Fruit fly (Drosophila melanogaster) whole organism, prepupa: ENCODE data around the gene CG16952.

ENCODE experiments used
- Blimp-1 ChIP-seq: fragments of 200-800 bp; sonication (Bioruptor generic); optimal IDR thresholded peaks from 3 replicates; lab custom pipeline; 2017; ENCODE audit warnings: missing biosample characterization, missing genetic modification characterization, mild to moderate bottlenecking, moderate library complexity, missing genetic modification reagents
- CG10669 ChIP-seq: fragments of 200-800 bp; sonication (Bioruptor generic); optimal IDR thresholded peaks from 3 replicates; lab custom pipeline; 2018; ENCODE audit warnings: missing biosample characterization, mild to moderate bottlenecking, missing genetic modification characterization, moderate library complexity
- CG11294 ChIP-seq: fragments of 200-800 bp; sonication (Bioruptor generic); IDR thresholded peaks from 2 replicates; pipeline ENCODE4 v1.3.6; 2022; ENCODE audit warnings: missing biosample characterization, missing genetic modification characterization
- CG11762 ChIP-seq: fragments of 200-800 bp; sonication (Bioruptor generic); optimal IDR thresholded peaks from 3 replicates; lab custom pipeline; 2016; ENCODE audit warnings: missing biosample characterization, missing genetic modification characterization; ENCODE audit not compliant: insufficient read depth
- CG15336 ChIP-seq: fragments of 200-800 bp; sonication (Bioruptor generic); IDR thresholded peaks from 2 replicates; pipeline ENCODE4 v1.3.6; 2022; ENCODE audit warnings: missing biosample characterization, missing genetic modification characterization
- CG1621 ChIP-seq: fragments of 200-800 bp; sonication (Bioruptor generic); optimal IDR thresholded peaks from 3 replicates; lab custom pipeline; 2018; ENCODE audit warnings: missing biosample characterization, mild to moderate bottlenecking, missing genetic modification characterization
- CG31627 ChIP-seq: fragments of 200-800 bp; sonication (Bioruptor generic); optimal IDR thresholded peaks from 3 replicates; lab custom pipeline; 2016; ENCODE audit warnings: missing biosample characterization, missing genetic modification characterization
- CG34406 ChIP-seq: fragments of 200-800 bp; sonication (Bioruptor generic); optimal IDR thresholded peaks from 3 replicates; lab custom pipeline; 2016; ENCODE audit warnings: missing biosample characterization, missing genetic modification characterization
- CG3919 ChIP-seq: fragments of 200-800 bp; sonication (Bioruptor generic); optimal IDR thresholded peaks from 3 replicates; lab custom pipeline; 2016; ENCODE audit warnings: missing biosample characterization, missing genetic modification characterization
- CG4318 ChIP-seq: fragments of 200-800 bp; sonication (Bioruptor generic); optimal IDR thresholded peaks from 3 replicates; lab custom pipeline; 2017; ENCODE audit warnings: missing biosample characterization, mild to moderate bottlenecking, missing genetic modification characterization
- CG6163 ChIP-seq: fragments of 200-800 bp; sonication (Bioruptor generic); IDR thresholded peaks from 3 replicates; pipeline ENCODE4 v1.3.6; 2022; ENCODE audit warnings: missing biosample characterization, missing genetic modification characterization
- CG6276 ChIP-seq: fragments of 200-800 bp; sonication (Bioruptor generic); optimal IDR thresholded peaks from 2 replicates; lab custom pipeline; 2017; ENCODE audit warnings: missing biosample characterization, mild to moderate bottlenecking, missing genetic modification characterization
- CG6792 ChIP-seq: fragments of 200-800 bp; sonication (Bioruptor generic); optimal IDR thresholded peaks from 3 replicates; lab custom pipeline; 2016; ENCODE audit warnings: missing biosample characterization, missing genetic modification characterization
- CG6808 ChIP-seq: fragments of 200-800 bp; sonication (Bioruptor generic); optimal IDR thresholded peaks from 3 replicates; lab custom pipeline; 2017; ENCODE audit warnings: missing biosample characterization, missing genetic modification characterization, mild to moderate bottlenecking, moderate library complexity, missing genetic modification reagents
- CG8119 ChIP-seq: fragments of 200-800 bp; sonication (Bioruptor generic); IDR thresholded peaks from 3 replicates; pipeline ENCODE4 v1.3.6; 2022; ENCODE audit warnings: missing biosample characterization, missing genetic modification characterization
- CG8319 ChIP-seq: fragments of 200-800 bp; sonication (Bioruptor generic); optimal IDR thresholded peaks from 3 replicates; lab custom pipeline; 2016; ENCODE audit warnings: missing biosample characterization, missing genetic modification characterization
- CG8632 ChIP-seq: fragments of 200-800 bp; sonication (Bioruptor generic); optimal IDR thresholded peaks from 3 replicates; lab custom pipeline; 2016; ENCODE audit warnings: missing biosample characterization, missing genetic modification characterization
- Eip78C ChIP-seq: fragments of 200-800 bp; sonication (Bioruptor generic); peaks from one replicate; lab custom pipeline; 2016; ENCODE audit warnings: missing biosample characterization, missing genetic modification characterization
- Eip93F ChIP-seq: fragments of 200-800 bp; sonication (Bioruptor generic); optimal IDR thresholded peaks from 2 replicates; lab custom pipeline; 2016; ENCODE audit warnings: missing biosample characterization, mild to moderate bottlenecking, missing genetic modification characterization
- Ets21C ChIP-seq: fragments of 200-800 bp; sonication (Bioruptor generic); optimal IDR thresholded peaks from 3 replicates; lab custom pipeline; 2016; ENCODE audit warnings: missing biosample characterization, missing genetic modification characterization
- Ets96B ChIP-seq: fragments of 200-800 bp; optimal IDR thresholded peaks from 2 replicates; lab custom pipeline; 2019; ENCODE audit warnings: missing biosample characterization, mild to moderate bottlenecking, missing genetic modification characterization, moderate library complexity
- Hr39 ChIP-seq: fragments of 200-800 bp; sonication (Bioruptor generic); optimal IDR thresholded peaks from 2 replicates; lab custom pipeline; 2016; ENCODE audit warnings: missing biosample characterization, missing genetic modification characterization
- Hr4 ChIP-seq: fragments of 200-800 bp; sonication (Bioruptor generic); optimal IDR thresholded peaks from 3 replicates; lab custom pipeline; 2016; ENCODE audit warnings: missing biosample characterization, missing genetic modification characterization
- Lpt ChIP-seq: fragments of 200-800 bp; sonication (Bioruptor generic); optimal IDR thresholded peaks from 3 replicates; lab custom pipeline; 2016; ENCODE audit warnings: missing biosample characterization, missing genetic modification characterization
- Met ChIP-seq: fragments of 200-800 bp; sonication (Bioruptor generic); optimal IDR thresholded peaks from 3 replicates; lab custom pipeline; 2016; ENCODE audit warnings: missing biosample characterization, missing genetic modification characterization
- Smox ChIP-seq: fragments of 200-800 bp; sonication (Bioruptor generic); optimal IDR thresholded peaks from 3 replicates; lab custom pipeline; 2016; ENCODE audit warnings: missing biosample characterization, missing genetic modification characterization
- Sox102F ChIP-seq: fragments of 200-800 bp; sonication (Bioruptor generic); optimal IDR thresholded peaks from 2 replicates; lab custom pipeline; 2016; ENCODE audit warnings: missing biosample characterization, mild to moderate bottlenecking, missing genetic modification characterization
- Sox14 ChIP-seq: fragments of 200-800 bp; sonication (Bioruptor generic); optimal IDR thresholded peaks from 3 replicates; lab custom pipeline; 2016; ENCODE audit warnings: missing biosample characterization, missing genetic modification characterization
- Sox15 ChIP-seq: fragments of 200-800 bp; sonication (Bioruptor generic); optimal IDR thresholded peaks from 3 replicates; lab custom pipeline; 2016; ENCODE audit warnings: missing biosample characterization, missing genetic modification characterization
- acj6 ChIP-seq: fragments of 200-800 bp; sonication (Bioruptor generic); optimal IDR thresholded peaks from 3 replicates; lab custom pipeline; 2016; ENCODE audit warnings: missing biosample characterization, missing genetic modification characterization
- dsx ChIP-seq: fragments of 200-800 bp; optimal IDR thresholded peaks from 3 replicates; lab custom pipeline; 2019; ENCODE audit warnings: missing biosample characterization, mild to moderate bottlenecking, missing genetic modification characterization, moderate library complexity; ENCODE audit not compliant: poor library complexity, severe bottlenecking
- eg ChIP-seq: fragments of 200-800 bp; sonication (Bioruptor generic); IDR thresholded peaks from 3 replicates; pipeline ENCODE4 v1.3.6; 2022; ENCODE audit warnings: missing biosample characterization, missing genetic modification characterization
- fd59A ChIP-seq: fragments of 200-800 bp; sonication (Bioruptor generic); optimal IDR thresholded peaks from 2 replicates; lab custom pipeline; 2017; ENCODE audit warnings: missing biosample characterization, mild to moderate bottlenecking, missing genetic modification characterization, missing genetic modification reagents
- fd85E ChIP-seq: fragments of 200-800 bp; sonication (Bioruptor generic); optimal IDR thresholded peaks from 3 replicates; lab custom pipeline; 2016; ENCODE audit warnings: missing biosample characterization, missing genetic modification characterization
- fkh ChIP-seq: fragments of 200-800 bp; sonication (Bioruptor generic); optimal IDR thresholded peaks from 3 replicates; lab custom pipeline; 2017; ENCODE audit warnings: missing biosample characterization, mild to moderate bottlenecking, missing genetic modification characterization, moderate library complexity
- pdm3 ChIP-seq: fragments of 200-800 bp; sonication (Bioruptor generic); optimal IDR thresholded peaks from 3 replicates; lab custom pipeline; 2016; ENCODE audit warnings: missing biosample characterization, missing genetic modification characterization
- salr ChIP-seq, 2 experiments: fragments of 200-800 bp; sonication (Bioruptor generic); optimal IDR thresholded peaks; 3 replicates each; lab custom pipeline; 2016 to 2018; ENCODE audit warnings: missing biosample characterization in 2 of 2, missing genetic modification characterization in 2 of 2, mild to moderate bottlenecking in 1 of 2
- spab ChIP-seq: fragments of 200-800 bp; sonication (Bioruptor generic); optimal IDR thresholded peaks from 2 replicates; lab custom pipeline; 2017; ENCODE audit warnings: missing biosample characterization, mild to moderate bottlenecking, missing genetic modification characterization, missing genetic modification reagents
- ss ChIP-seq, 2 experiments: fragments of 200-800 bp; sonication (Bioruptor generic); optimal IDR thresholded peaks; 2 replicates in 1 of 2; 3 replicates in 1 of 2; lab custom pipeline; 2017 to 2018; ENCODE audit warnings: mild to moderate bottlenecking in 2 of 2, missing biosample characterization in 2 of 2, missing genetic modification characterization in 2 of 2, moderate library complexity in 1 of 2
- svp ChIP-seq: fragments of 200-800 bp; sonication (Bioruptor generic); peaks from one replicate; lab custom pipeline; 2016; ENCODE audit warnings: missing biosample characterization, missing genetic modification characterization

The CG16952 gene

DNA sequence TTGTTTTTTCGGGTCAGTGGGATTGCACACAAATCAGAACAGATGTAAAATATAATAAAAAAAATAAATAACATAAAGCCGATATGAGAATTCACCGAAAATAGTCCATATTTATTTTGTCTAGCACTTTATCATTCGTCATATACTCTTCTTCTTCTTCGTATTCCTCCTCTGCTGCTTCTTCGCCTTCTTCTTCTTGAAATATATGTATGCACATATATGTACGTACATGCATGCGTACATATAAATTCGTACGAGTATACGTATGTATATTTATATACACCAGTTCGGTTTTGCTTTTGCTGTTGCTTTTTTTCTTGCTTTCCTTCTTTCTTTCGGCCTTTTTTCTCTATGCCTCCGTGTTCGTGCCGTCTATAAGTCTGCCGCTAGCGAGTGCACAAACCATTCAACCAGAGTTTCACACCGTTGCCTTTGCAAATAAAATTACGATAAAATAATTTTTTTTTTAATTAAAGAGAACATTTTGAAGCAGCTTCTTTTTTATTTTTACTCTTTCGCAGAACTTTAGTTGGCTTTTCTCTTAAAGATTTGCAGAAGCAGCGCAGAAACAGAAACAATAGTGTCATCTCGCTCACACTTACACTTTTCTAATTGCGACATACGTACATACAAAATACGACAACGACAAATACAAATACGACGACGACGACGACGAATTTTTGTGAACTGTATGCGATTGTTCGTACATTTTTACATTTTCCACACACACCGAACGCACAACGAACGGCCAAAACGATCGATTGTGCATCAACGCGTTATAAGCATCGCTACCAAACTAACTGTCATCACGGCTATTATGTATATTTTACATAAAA is 16.6 kb downstream of the CG16952 start (continued):
- no peak for TF ChIP-seq pdm3 (GFP tag; lab: Kevin White, UChicago)
- TF ChIP-seq CG6808 (GFP tag; lab: Kevin White, UChicago) = peak; percentile 94
- TF ChIP-seq CG15336 (GFP tag; lab: Robert Waterston, UW) = peak; percentile 91
- no peak for TF ChIP-seq Sox14
- peak; percentile 87 for TF ChIP-seq spab
- peak in 1 of 2 experiments; percentile 81 for TF ChIP-seq salr (GFP tag; optimal IDR thresholded peaks at IDR 0.05; lab: Kevin White, UChicago)
- TF ChIP-seq CG3919 (GFP tag; lab: Kevin White, UChicago) = no peak
- no peak for TF ChIP-seq Sox102F (GFP tag; lab: Kevin White, UChicago)
- TF ChIP-seq CG6792 (GFP tag; lab: Kevin White, UChicago) = peak; percentile 39
- no peak for TF ChIP-seq CG4318
- peak; percentile 87 for TF ChIP-seq fkh (GFP tag; lab: Kevin White, UChicago)
- no peak for TF ChIP-seq Sox15 (GFP tag; lab: Kevin White, UChicago)
- TF ChIP-seq CG31627 (GFP tag; lab: Kevin White, UChicago) = no peak
- peak; percentile 75 for TF ChIP-seq CG8632 (GFP tag; lab: Kevin White, UChicago)
- peak; percentile 92 for TF ChIP-seq Ets96B (tag; lab: Kevin White, UChicago)
- TF ChIP-seq Hr4 = no peak
- peak; percentile 97 to 98 for TF ChIP-seq ss (GFP tag; optimal IDR thresholded peaks at IDR 0.05; lab: Kevin White, UChicago)
- peak; percentile 92 for TF ChIP-seq CG8119 (GFP tag; lab: Robert Waterston, UW)
- TF ChIP-seq CG8319 (GFP tag; lab: Kevin White, UChicago) = no peak

DNA sequence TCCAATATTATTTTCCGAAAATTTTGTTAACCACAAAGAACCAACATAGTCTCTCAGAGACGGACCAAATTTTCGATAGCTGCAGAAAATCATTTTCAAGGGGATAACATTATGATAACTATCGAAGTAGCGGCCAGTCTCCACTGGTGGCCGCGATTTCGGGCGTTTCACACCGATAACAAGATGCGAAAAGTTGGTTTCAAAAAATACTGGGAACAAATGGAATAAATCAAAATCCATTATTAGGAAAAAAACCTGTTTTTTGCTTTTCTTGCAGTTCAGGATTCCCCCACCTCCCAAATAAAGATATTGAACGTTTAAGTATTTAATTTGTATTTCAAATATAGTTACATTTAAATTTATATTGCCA is 17.2 kb downstream of the CG16952 start, which contains the start of gene tay:
Gene tay (minus strand): TSS at position 65 of the 370 bp plus-strand sequence.
- TF ChIP-seq CG31627 (GFP tag; lab: Kevin White, UChicago) (peak; percentile 0), pdm3 (GFP tag; lab: Kevin White, UChicago) (no peak), CG1621 (tag; lab: Kevin White, UChicago) (no peak), fd85E (GFP tag; lab: Kevin White, UChicago) (no peak), Eip93F (no peak), salr (GFP tag; optimal IDR thresholded peaks at IDR 0.05; lab: Kevin White, UChicago) (no peak), CG6792 (GFP tag; lab: Kevin White, UChicago) (no peak), Hr39 (peak; percentile 6), dsx (no peak), CG8119 (GFP tag; lab: Robert Waterston, UW) (no peak), Eip78C (GFP tag; lab: Kevin White, UChicago) (peak; percentile 61), spab (no peak), fd59A (no peak), Blimp-1 (GFP tag; lab: Kevin White, UChicago) (no peak), ss (GFP tag; optimal IDR thresholded peaks at IDR 0.05; lab: Kevin White, UChicago) (no peak), CG11762 (no peak), svp (GFP tag; lab: Kevin White, UChicago) (no peak), Sox14 (peak; percentile 12), CG6163 (GFP tag; lab: Robert Waterston, UW) (no peak), Sox102F (GFP tag; lab: Kevin White, UChicago) (no peak)

DNA sequence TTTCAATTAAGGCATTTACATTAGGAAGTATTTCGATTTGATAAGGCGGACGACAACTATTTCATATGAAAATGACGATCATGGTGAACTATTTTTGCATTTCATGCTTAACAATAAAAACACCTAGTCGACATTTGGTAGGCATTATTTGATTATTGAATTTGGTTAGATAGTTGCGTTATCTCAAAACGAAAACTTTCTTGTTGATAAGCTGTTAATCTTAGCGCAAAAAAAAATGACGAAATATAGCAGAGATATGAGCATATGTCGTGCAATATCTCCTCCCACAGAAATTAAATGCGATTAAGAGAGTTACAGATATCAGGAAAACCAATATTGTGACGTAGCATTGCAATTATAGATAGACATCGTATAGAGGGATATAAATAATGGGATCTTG is 18.8 kb downstream of the CG16952 start:
- TF ChIP-seq salr (GFP tag; optimal IDR thresholded peaks at IDR 0.05; lab: Kevin White, UChicago) = no peak
- no peak for TF ChIP-seq CG34406 (GFP tag; lab: Kevin White, UChicago)
- no peak for TF ChIP-seq CG6163 (GFP tag; lab: Robert Waterston, UW)
- TF ChIP-seq Eip78C (GFP tag; lab: Kevin White, UChicago) = no peak
- no peak for TF ChIP-seq CG6808 (GFP tag; lab: Kevin White, UChicago)
- no peak for TF ChIP-seq CG6276 (GFP tag; lab: Kevin White, UChicago)
- no peak for TF ChIP-seq acj6 (GFP tag; lab: Kevin White, UChicago)
- no peak for TF ChIP-seq CG8119 (GFP tag; lab: Robert Waterston, UW)
- TF ChIP-seq CG3919 (GFP tag; lab: Kevin White, UChicago) = no peak
- no peak for TF ChIP-seq CG11294 (GFP tag; lab: Robert Waterston, UW)
- TF ChIP-seq Met (GFP tag; lab: Kevin White, UChicago) = no peak
- no peak for TF ChIP-seq fd59A
- no peak for TF ChIP-seq Lpt (GFP tag; lab: Kevin White, UChicago)
- no peak for TF ChIP-seq pdm3 (GFP tag; lab: Kevin White, UChicago)
- no peak for TF ChIP-seq svp (GFP tag; lab: Kevin White, UChicago)
- TF ChIP-seq CG10669 (GFP tag; lab: Kevin White, UChicago) = no peak
- TF ChIP-seq Smox (GFP tag; lab: Kevin White, UChicago) = no peak
- TF ChIP-seq Ets21C (GFP tag; lab: Kevin White, UChicago) = no peak
- no peak for TF ChIP-seq eg
